Worm (Caenorhabditis elegans): ENCODE results near the gene F59E12.15.

ce11 chrII:5654215-5654614, 26.0 kb upstream of the F59E12.15 start, which contains the start of gene F59E12.1:
- TF ChIP-seq ama-1 (optimal IDR thresholded peaks at IDR 0.05): no peak
- no peak for TF ChIP-seq skn-1 (tag; optimal IDR thresholded peaks at IDR 0.05)
- no peak for TF ChIP-seq lsy-2 (tag; optimal IDR thresholded peaks at IDR 0.05)
- TF ChIP-seq nhr-11 (tag; optimal IDR thresholded peaks at IDR 0.05): no peak
- TF ChIP-seq ztf-11 (tag; optimal IDR thresholded peaks at IDR 0.05): no peak
- no peak for TF ChIP-seq ceh-82 (tag; optimal IDR thresholded peaks at IDR 0.05)

Measured in whole organism, L2 larva.